Worm (Caenorhabditis elegans) whole organism, early embryonic: Measurements from ENCODE around the gene str-262.

Source experiments
- B0310.2 ChIP-seq: sonication (generic microtip); optimal IDR thresholded peaks from 2 replicates; lab custom pipeline; 2016; ENCODE audit warnings: mild to moderate bottlenecking, missing genetic modification characterization, missing compliant biosample characterization
- F13C5.2 ChIP-seq: sonication (generic microtip); optimal IDR thresholded peaks from 2 replicates; lab custom pipeline; 2017; ENCODE audit warnings: mild to moderate bottlenecking, missing genetic modification characterization, inconsistent platforms, missing compliant biosample characterization
- aly-1 ChIP-seq: sonication (generic microtip); optimal IDR thresholded peaks from 2 replicates; lab custom pipeline; 2016; ENCODE audit warnings: missing genetic modification characterization, missing compliant biosample characterization
- ama-1 ChIP-seq: fragments of 150-350 bp; optimal IDR thresholded peaks from 2 replicates; lab custom pipeline; 2014
- ceh-13 ChIP-seq: fragments of 200-800 bp; sonication (Bioruptor generic); optimal IDR thresholded peaks from 2 replicates; lab custom pipeline; 2018; ENCODE audit warnings: mild to moderate bottlenecking, missing genetic modification characterization, missing compliant biosample characterization
- ceh-36 ChIP-seq: sonication (generic microtip); optimal IDR thresholded peaks from 2 replicates; lab custom pipeline; 2016; ENCODE audit warnings: missing genetic modification characterization, inconsistent platforms, missing compliant biosample characterization
- ets-7 ChIP-seq: sonication (generic microtip); optimal IDR thresholded peaks from 2 replicates; lab custom pipeline; 2016; ENCODE audit warnings: missing genotype, missing genetic modification characterization, missing compliant biosample characterization
- flt-1 ChIP-seq: fragments of 200-800 bp; sonication (Bioruptor generic); IDR thresholded peaks from 2 replicates; pipeline ENCODE4 v1.3.6; 2022; ENCODE audit warnings: missing genetic modification characterization, missing compliant biosample characterization
- hmbx-1 ChIP-seq: sonication (generic microtip); optimal IDR thresholded peaks from 2 replicates; lab custom pipeline; 2016; ENCODE audit warnings: mild to moderate bottlenecking, missing genetic modification characterization, missing compliant biosample characterization
- hmg-4 ChIP-seq: fragments of 200-800 bp; sonication (Bioruptor generic); optimal IDR thresholded peaks from 2 replicates; lab custom pipeline; 2018; ENCODE audit warnings: mild to moderate bottlenecking, missing genetic modification characterization, missing compliant biosample characterization
- hnd-1 ChIP-seq: sonication (generic microtip); optimal IDR thresholded peaks from 2 replicates; lab custom pipeline; 2016; ENCODE audit warnings: missing genetic modification characterization, missing compliant biosample characterization
- pes-1 ChIP-seq: fragments of 200-800 bp; sonication (Bioruptor generic); IDR thresholded peaks from 2 replicates; pipeline ENCODE4 v1.3.6; 2022; ENCODE audit warnings: missing genetic modification reagents, missing genetic modification characterization, missing compliant biosample characterization
- scrt-1 ChIP-seq: fragments of 200-800 bp; sonication (Bioruptor generic); IDR thresholded peaks from 2 replicates; pipeline ENCODE4 v1.3.6; 2022; ENCODE audit warnings: missing genetic modification characterization, missing compliant biosample characterization
- sea-1 ChIP-seq: fragments of 200-800 bp; sonication (Bioruptor generic); conservative IDR thresholded peaks from 2 replicates; pipeline ENCODE4 v1.3.6; 2022; ENCODE audit warnings: missing genetic modification characterization, missing compliant biosample characterization
- tbx-11 ChIP-seq: fragments of 200-800 bp; sonication (Bioruptor generic); IDR thresholded peaks from 2 replicates; pipeline ENCODE4 v1.3.6; 2022; ENCODE audit warnings: missing genetic modification characterization, missing compliant biosample characterization
- tbx-37 ChIP-seq: fragments of 200-800 bp; sonication (Bioruptor generic); conservative IDR thresholded peaks from 2 replicates; pipeline ENCODE4 v1.3.6; 2022; ENCODE audit warnings: missing genetic modification reagents, missing genetic modification characterization, missing compliant biosample characterization
- tra-4 ChIP-seq: sonication (generic microtip); optimal IDR thresholded peaks from 2 replicates; lab custom pipeline; 2017; ENCODE audit warnings: missing genetic modification characterization, missing compliant biosample characterization

The str-262 gene

DNA sequence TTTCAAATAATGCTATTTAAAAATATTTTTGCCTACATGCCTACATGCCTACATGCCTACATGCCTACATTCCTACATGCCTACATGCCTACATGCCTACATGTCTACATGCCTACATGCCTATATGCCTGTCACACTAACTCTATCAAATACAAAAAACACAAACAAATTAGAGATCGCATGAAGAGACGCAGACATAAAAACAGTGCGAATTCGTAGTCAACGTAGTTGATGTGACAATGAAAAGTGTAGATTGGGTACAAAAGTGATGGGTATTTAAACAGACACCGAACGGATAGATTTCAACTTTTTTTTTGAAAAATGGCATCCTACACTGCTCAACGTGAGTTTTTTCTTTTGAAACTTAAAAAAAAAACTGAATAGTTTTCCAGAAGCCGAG, 24.7 kb upstream of the str-262 start, which contains the start of gene R09E12.9:
TSS of gene R09E12.9 (plus strand) at position 316 of the 400 bp plus-strand sequence.
- TF ChIP-seq ets-7 (tag; lab: Kevin White, UChicago): no peak
- no peak for TF ChIP-seq B0310.2
- TF ChIP-seq aly-1 (tag; lab: Kevin White, UChicago): no peak
- TF ChIP-seq tbx-37 (GFP tag; lab: Robert Waterston, UW): no peak
- no peak for TF ChIP-seq hmg-4 (GFP tag; lab: Kevin White, UChicago)
- no peak for TF ChIP-seq F13C5.2 (tag; lab: Kevin White, UChicago)
- no peak for TF ChIP-seq scrt-1 (GFP tag; lab: Robert Waterston, UW)
- TF ChIP-seq ama-1: no peak
- TF ChIP-seq tra-4 (tag; lab: Kevin White, UChicago): no peak
- TF ChIP-seq hmbx-1 (tag; lab: Kevin White, UChicago): no peak
- TF ChIP-seq ceh-36 (tag; lab: Kevin White, UChicago): no peak
- TF ChIP-seq flt-1 (GFP tag; lab: Robert Waterston, UW): no peak
- TF ChIP-seq tbx-11 (GFP tag; lab: Robert Waterston, UW): no peak
- TF ChIP-seq pes-1 (GFP tag; lab: Robert Waterston, UW): no peak
- TF ChIP-seq ceh-13 (GFP tag; lab: Kevin White, UChicago): no peak
- TF ChIP-seq sea-1: no peak
- TF ChIP-seq hnd-1: no peak

DNA sequence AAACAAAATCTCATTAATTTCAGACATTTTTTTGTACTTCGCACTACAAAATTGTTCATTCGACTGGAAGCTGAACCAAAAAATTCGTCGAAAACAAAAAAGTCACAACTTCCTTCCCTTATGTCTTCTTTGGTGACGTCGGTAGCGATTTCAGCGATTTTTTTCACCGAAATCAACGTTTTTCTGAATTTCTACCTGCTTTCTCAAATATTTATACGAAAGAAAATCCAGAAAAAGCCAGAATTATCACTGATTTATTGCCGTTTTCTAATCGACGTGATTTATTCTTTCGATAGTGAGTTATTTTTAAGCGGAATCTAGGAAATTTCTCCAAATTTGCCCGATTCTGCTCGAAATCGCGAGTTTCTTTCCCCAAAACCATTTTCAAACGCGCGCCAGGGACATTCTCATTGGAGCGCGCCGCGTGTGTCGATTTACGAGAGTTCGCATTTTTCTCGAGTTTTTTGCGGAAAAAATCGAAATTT, 22.3 kb upstream of the str-262 start, which contains the start of gene srbc-58:
TSS of gene srbc-58 (plus strand) at position 121 of the 485 bp plus-strand sequence.
- 0 out of 2 replicates have a peak, but pooled peaks have one; percentile 44 for TF ChIP-seq sea-1
- no peak for TF ChIP-seq ets-7 (tag; lab: Kevin White, UChicago)

- TF ChIP-seq B0310.2: no peak
- TF ChIP-seq flt-1 (GFP tag; lab: Robert Waterston, UW): no peak
- TF ChIP-seq hmg-4 (GFP tag; lab: Kevin White, UChicago): no peak
- TF ChIP-seq tra-4 (tag; lab: Kevin White, UChicago): no peak
- TF ChIP-seq ets-7 (tag; lab: Kevin White, UChicago): no peak
- TF ChIP-seq scrt-1 (GFP tag; lab: Robert Waterston, UW): no peak
- TF ChIP-seq tbx-11 (GFP tag; lab: Robert Waterston, UW): no peak
- TF ChIP-seq hnd-1: no peak
- TF ChIP-seq sea-1: no peak
- no peak for TF ChIP-seq tbx-37 (GFP tag; lab: Robert Waterston, UW)
- no peak for TF ChIP-seq ama-1
- TF ChIP-seq ceh-13 (GFP tag; lab: Kevin White, UChicago): no peak
- TF ChIP-seq aly-1 (tag; lab: Kevin White, UChicago): no peak
- TF ChIP-seq hmbx-1 (tag; lab: Kevin White, UChicago): no peak
- no peak for TF ChIP-seq ceh-36 (tag; lab: Kevin White, UChicago)
- no peak for TF ChIP-seq F13C5.2 (tag; lab: Kevin White, UChicago)
These were observed 21.8 kb upstream of the str-262 start for ce11 chrV:774341-774740.

DNA sequence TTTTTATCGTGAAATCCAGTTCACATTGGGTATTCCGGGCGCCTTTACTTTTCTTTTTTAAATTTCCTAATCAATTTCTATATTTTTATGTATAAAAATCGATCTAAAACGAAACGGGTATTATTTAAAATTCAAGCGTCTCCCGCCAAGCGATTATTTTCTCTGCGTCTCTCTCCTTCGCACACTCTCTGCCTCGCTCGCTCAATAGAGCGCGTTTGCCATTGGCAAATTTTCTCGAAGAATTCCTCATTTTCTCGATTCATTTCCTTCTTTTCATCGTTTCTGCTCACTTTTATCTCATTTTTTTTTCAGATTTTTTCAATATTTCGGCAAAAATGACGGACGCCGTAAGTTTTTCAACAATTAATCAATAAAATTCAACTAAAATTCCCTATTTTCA, 20.7 kb upstream of the str-262 start, which contains the start of gene sti-1:
TSS of gene sti-1 (plus strand) at position 263 of the 400 bp plus-strand sequence.
- TF ChIP-seq F13C5.2 (tag; lab: Kevin White, UChicago) (peak; percentile 34), hmg-4 (GFP tag; lab: Kevin White, UChicago) (no peak)

- TF ChIP-seq tbx-37 (GFP tag; lab: Robert Waterston, UW): no peak
- TF ChIP-seq ets-7 (tag; lab: Kevin White, UChicago): no peak
- TF ChIP-seq ceh-36 (tag; lab: Kevin White, UChicago): no peak
- TF ChIP-seq tbx-11 (GFP tag; lab: Robert Waterston, UW): no peak
- no peak for TF ChIP-seq sea-1
- no peak for TF ChIP-seq B0310.2
- TF ChIP-seq F13C5.2 (tag; lab: Kevin White, UChicago): no peak
- no peak for TF ChIP-seq flt-1 (GFP tag; lab: Robert Waterston, UW)
- TF ChIP-seq ceh-13 (GFP tag; lab: Kevin White, UChicago): no peak
- TF ChIP-seq pes-1 (GFP tag; lab: Robert Waterston, UW): no peak
These were observed 19.6 kb upstream of the str-262 start for ce11 chrV:772210-772609.

DNA sequence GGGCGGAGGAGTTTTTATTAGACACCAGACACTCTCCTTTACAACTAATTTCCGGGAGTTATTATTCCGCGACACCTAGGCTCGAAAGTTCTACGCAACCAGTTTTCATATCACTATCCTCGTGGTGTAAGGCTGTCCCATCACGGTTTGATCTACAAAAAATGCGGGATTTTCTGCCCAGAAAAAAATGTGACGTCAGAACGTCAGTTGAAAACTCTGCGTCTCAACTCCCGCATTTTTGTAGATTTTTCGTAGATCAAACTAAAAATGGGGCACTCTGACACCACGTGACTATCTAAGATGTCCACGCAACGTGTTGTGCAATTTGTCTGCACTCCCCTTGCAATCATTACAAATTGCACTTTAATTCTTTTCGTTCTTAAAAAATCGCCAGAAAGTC, 12.2 kb upstream of the str-262 start, which contains the start of gene str-238:
TSS of gene str-238 (plus strand) at position 301 of the 400 bp plus-strand sequence.
- TF ChIP-seq hmg-4 (GFP tag; lab: Kevin White, UChicago): no peak
- TF ChIP-seq aly-1 (tag; lab: Kevin White, UChicago): no peak
- TF ChIP-seq flt-1 (GFP tag; lab: Robert Waterston, UW): no peak
- TF ChIP-seq hmbx-1 (tag; lab: Kevin White, UChicago): no peak
- no peak for TF ChIP-seq scrt-1 (GFP tag; lab: Robert Waterston, UW)

- TF ChIP-seq B0310.2 (no peak), hmg-4 (GFP tag; lab: Kevin White, UChicago) (no peak), tbx-37 (GFP tag; lab: Robert Waterston, UW) (no peak), ama-1 (no peak), sea-1 (no peak), tra-4 (tag; lab: Kevin White, UChicago) (no peak), flt-1 (GFP tag; lab: Robert Waterston, UW) (no peak), hmbx-1 (tag; lab: Kevin White, UChicago) (no peak), ceh-36 (tag; lab: Kevin White, UChicago) (no peak), ets-7 (tag; lab: Kevin White, UChicago) (no peak)
These were observed 9.8 kb upstream of the str-262 start, which contains the start of gene srp-2 for ce11 chrV:762340-762739. TSS of gene srp-2 (plus strand) at chrV:762640.

DNA sequence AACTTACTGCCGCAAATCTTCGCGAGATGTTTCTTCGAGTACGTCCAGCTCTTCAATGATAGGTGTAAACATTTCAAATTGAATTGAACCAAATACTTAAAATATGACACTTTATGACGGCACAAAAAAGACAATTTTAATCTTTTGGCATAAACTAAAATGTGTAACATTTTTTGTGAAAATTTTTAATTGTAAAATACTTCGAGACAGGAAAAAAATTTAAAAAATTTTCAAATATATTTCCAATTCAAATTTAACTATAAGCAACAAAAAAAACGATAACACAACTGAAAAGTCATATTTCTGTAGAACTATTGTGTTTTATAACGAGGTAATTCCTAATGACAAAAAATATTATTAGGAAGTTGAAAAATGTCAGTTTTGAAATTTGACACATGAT, 9.3 kb upstream of the str-262 start, which contains the start of gene C05E4.12:
TSS of gene C05E4.12 (minus strand) at position 101 of the 400 bp plus-strand sequence.
- TF ChIP-seq ets-7 (tag; lab: Kevin White, UChicago): no peak
- TF ChIP-seq B0310.2: no peak
- TF ChIP-seq hmg-4 (GFP tag; lab: Kevin White, UChicago): no peak
- no peak for TF ChIP-seq ceh-13 (GFP tag; lab: Kevin White, UChicago)
- no peak for TF ChIP-seq flt-1 (GFP tag; lab: Robert Waterston, UW)
- TF ChIP-seq ama-1: no peak
- no peak for TF ChIP-seq sea-1
- TF ChIP-seq hnd-1: no peak
- TF ChIP-seq scrt-1 (GFP tag; lab: Robert Waterston, UW): no peak
- TF ChIP-seq tbx-37 (GFP tag; lab: Robert Waterston, UW): no peak
- TF ChIP-seq F13C5.2 (tag; lab: Kevin White, UChicago): no peak
- TF ChIP-seq aly-1 (tag; lab: Kevin White, UChicago): no peak
- no peak for TF ChIP-seq tbx-11 (GFP tag; lab: Robert Waterston, UW)
- TF ChIP-seq hmbx-1 (tag; lab: Kevin White, UChicago): no peak
- no peak for TF ChIP-seq tra-4 (tag; lab: Kevin White, UChicago)
- TF ChIP-seq pes-1 (GFP tag; lab: Robert Waterston, UW): no peak
- TF ChIP-seq ceh-36 (tag; lab: Kevin White, UChicago): no peak
